Fruit fly (Drosophila melanogaster) whole organism, embryonic: ENCODE results near the gene CG9706.

Source experiments
- Blimp-1 ChIP-seq: fragments of 200-800 bp; sonication (Bioruptor generic); optimal IDR thresholded peaks from 3 replicates; lab custom pipeline; 2018; ENCODE audit warnings: missing biosample characterization, missing genetic modification characterization, mild to moderate bottlenecking, moderate library complexity, missing genetic modification reagents
- CG10431 ChIP-seq: fragments of 200-800 bp; sonication (Bioruptor generic); optimal IDR thresholded peaks from 3 replicates; lab custom pipeline; 2018; ENCODE audit warnings: missing biosample characterization, mild to moderate bottlenecking, missing genetic modification characterization
- CG10565 ChIP-seq: fragments of 200-800 bp; sonication (Bioruptor generic); optimal IDR thresholded peaks from 3 replicates; lab custom pipeline; 2016; ENCODE audit warnings: missing biosample characterization, mild to moderate bottlenecking, missing genetic modification characterization
- CG10959 ChIP-seq: fragments of 200-800 bp; sonication (Bioruptor generic); IDR thresholded peaks from 2 replicates; pipeline ENCODE4 v1.3.6; 2022; ENCODE audit warnings: missing biosample characterization, missing genetic modification characterization
- CG15269 ChIP-seq: fragments of 200-800 bp; sonication (Bioruptor generic); optimal IDR thresholded peaks from 2 replicates; lab custom pipeline; 2018; ENCODE audit warnings: missing biosample characterization, mild to moderate bottlenecking, missing genetic modification characterization, moderate library complexity
- CG17328 ChIP-seq: fragments of 200-800 bp; sonication (Bioruptor generic); IDR thresholded peaks from 2 replicates; pipeline ENCODE4 v1.3.6; 2022; ENCODE audit warnings: missing biosample characterization, missing genetic modification characterization
- CG17568 ChIP-seq: fragments of 200-800 bp; sonication (Bioruptor generic); optimal IDR thresholded peaks from 2 replicates; lab custom pipeline; 2018; ENCODE audit warnings: missing biosample characterization, mild to moderate bottlenecking, missing genetic modification characterization, moderate library complexity
- CG31365 ChIP-seq: fragments of 200-800 bp; sonication (Bioruptor generic); optimal IDR thresholded peaks from 2 replicates; lab custom pipeline; 2018; ENCODE audit warnings: missing biosample characterization, mild to moderate bottlenecking, missing genetic modification characterization
- CG33557 ChIP-seq: fragments of 200-800 bp; sonication (Bioruptor generic); optimal IDR thresholded peaks from 2 replicates; lab custom pipeline; 2019; ENCODE audit warnings: missing biosample characterization, mild to moderate bottlenecking, missing genetic modification characterization, moderate library complexity
- CG34422 ChIP-seq: fragments of 200-800 bp; sonication (Bioruptor generic); IDR thresholded peaks from 3 replicates; pipeline ENCODE4 v1.3.6; 2022; ENCODE audit warnings: missing biosample characterization, missing genetic modification characterization
- CG43689 ChIP-seq: fragments of 200-800 bp; sonication (Bioruptor generic); IDR thresholded peaks from 2 replicates; pipeline ENCODE4 v1.3.6; 2022; ENCODE audit warnings: missing biosample characterization, missing genetic modification characterization
- CG4617 ChIP-seq: fragments of 200-800 bp; sonication (Bioruptor generic); optimal IDR thresholded peaks from 3 replicates; lab custom pipeline; 2016; ENCODE audit warnings: missing biosample characterization, missing genetic modification characterization, borderline replicate concordance
- CG8089 ChIP-seq: fragments of 200-800 bp; sonication (Bioruptor generic); optimal IDR thresholded peaks from 3 replicates; lab custom pipeline; 2016; ENCODE audit warnings: missing biosample characterization, missing genetic modification characterization
- CG8765 ChIP-seq: fragments of 200-800 bp; sonication (Bioruptor generic); IDR thresholded peaks from 2 replicates; pipeline ENCODE4 v1.3.6; 2022; ENCODE audit warnings: missing biosample characterization, missing genetic modification characterization
- CTCF ChIP-seq: fragments of 200-800 bp; sonication (Bioruptor generic); optimal IDR thresholded peaks from 2 replicates; lab custom pipeline; 2017; ENCODE audit warnings: missing biosample characterization, mild to moderate bottlenecking, missing genetic modification characterization, moderate library complexity
- CkIIα-i1 ChIP-seq: fragments of 200-800 bp; sonication (Bioruptor generic); IDR thresholded peaks from 2 replicates; pipeline ENCODE4 v1.3.6; 2022; ENCODE audit warnings: missing biosample characterization, missing genetic modification characterization
- Dad ChIP-seq: fragments of 200-800 bp; sonication (Bioruptor generic); optimal IDR thresholded peaks from 3 replicates; lab custom pipeline; 2016; ENCODE audit warnings: missing biosample characterization, missing genetic modification characterization
- Eip74EF ChIP-seq, 2 experiments: fragments of 200-800 bp in 1 of 2; fragments of >200 bp in 1 of 2; sonication (Bioruptor generic) in 1 of 2; optimal IDR thresholded peaks; 2 replicates each; lab custom pipeline; 2017 to 2019; ENCODE audit warnings: missing biosample characterization in 2 of 2, missing genetic modification characterization in 2 of 2, mild to moderate bottlenecking in 1 of 2, moderate library complexity in 1 of 2
- Jarid2 ChIP-seq: fragments of 200-800 bp; sonication (Bioruptor generic); optimal IDR thresholded peaks from 3 replicates; lab custom pipeline; 2017; ENCODE audit warnings: mild to moderate bottlenecking, missing biosample characterization, missing genetic modification reagents, missing genetic modification characterization
- MTF-1 ChIP-seq: fragments of 200-800 bp; sonication (Bioruptor generic); optimal IDR thresholded peaks from 2 replicates; lab custom pipeline; 2018; ENCODE audit warnings: missing biosample characterization, mild to moderate bottlenecking, missing genetic modification characterization, borderline replicate concordance
- NK7.1 ChIP-seq: fragments of 200-800 bp; sonication (Bioruptor generic); optimal IDR thresholded peaks from 3 replicates; lab custom pipeline; 2016; ENCODE audit warnings: missing biosample characterization, missing genetic modification characterization
- Nf-YA ChIP-seq: fragments of 200-800 bp; sonication (Bioruptor generic); IDR thresholded peaks from 2 replicates; pipeline ENCODE4 v1.3.6; 2022; ENCODE audit warnings: missing biosample characterization, missing genetic modification characterization
- NfI ChIP-seq: fragments of 200-800 bp; sonication (Bioruptor generic); optimal IDR thresholded peaks from 3 replicates; lab custom pipeline; 2018; ENCODE audit warnings: missing biosample characterization, mild to moderate bottlenecking, missing genetic modification characterization, moderate library complexity
- Six4 ChIP-seq: fragments of 200-800 bp; sonication (Bioruptor generic); optimal IDR thresholded peaks from 2 replicates; lab custom pipeline; 2016; ENCODE audit warnings: missing biosample characterization, missing genetic modification characterization
- Sry-δ ChIP-seq: fragments of 200-800 bp; sonication (Bioruptor generic); optimal IDR thresholded peaks from 2 replicates; lab custom pipeline; 2016; ENCODE audit warnings: missing biosample characterization, missing genetic modification characterization
- YL-1 ChIP-seq: fragments of 200-800 bp; sonication (Bioruptor generic); optimal IDR thresholded peaks from 3 replicates; lab custom pipeline; 2017; ENCODE audit warnings: missing biosample characterization, mild to moderate bottlenecking, missing genetic modification characterization
- al ChIP-seq: fragments of 200-800 bp; sonication (Bioruptor generic); IDR thresholded peaks from 2 replicates; pipeline ENCODE4 v1.3.6; 2022; ENCODE audit warnings: missing biosample characterization, missing genetic modification characterization
- cad ChIP-seq: fragments of >200 bp; optimal IDR thresholded peaks from 2 replicates; lab custom pipeline; 2017; ENCODE audit warnings: missing biosample characterization, missing genetic modification characterization
- cwo ChIP-seq: fragments of 200-800 bp; sonication (Bioruptor generic); optimal IDR thresholded peaks from 3 replicates; lab custom pipeline; 2017; ENCODE audit warnings: missing biosample characterization, missing genetic modification characterization, mild to moderate bottlenecking, moderate library complexity, missing genetic modification reagents
- fu2 ChIP-seq: fragments of 200-800 bp; sonication (Bioruptor generic); optimal IDR thresholded peaks from 2 replicates; lab custom pipeline; 2016; ENCODE audit warnings: missing biosample characterization, missing genetic modification characterization
- gem ChIP-seq: fragments of 200-800 bp; sonication (Bioruptor generic); optimal IDR thresholded peaks from 2 replicates; lab custom pipeline; 2019; ENCODE audit warnings: missing biosample characterization, mild to moderate bottlenecking, missing genetic modification characterization, moderate library complexity
- grn ChIP-seq: fragments of 200-800 bp; sonication (Bioruptor generic); optimal IDR thresholded peaks from 3 replicates; lab custom pipeline; 2017; ENCODE audit warnings: missing biosample characterization, missing genetic modification characterization
- gro ChIP-seq: fragments of 200-800 bp; sonication (Bioruptor generic); optimal IDR thresholded peaks from 2 replicates; lab custom pipeline; 2016; ENCODE audit warnings: missing biosample characterization, missing genetic modification characterization
- kni ChIP-seq: fragments of 200-800 bp; sonication (Bioruptor generic); optimal IDR thresholded peaks from 3 replicates; lab custom pipeline; 2017; ENCODE audit warnings: mild to moderate bottlenecking, missing biosample characterization, missing genetic modification reagents, missing genetic modification characterization
- lab ChIP-seq: fragments of 200-800 bp; sonication (Bioruptor generic); optimal IDR thresholded peaks from 3 replicates; lab custom pipeline; 2017; ENCODE audit warnings: missing biosample characterization, missing genetic modification characterization, mild to moderate bottlenecking, moderate library complexity, missing genetic modification reagents
- lola ChIP-seq, 3 experiments: fragments of >200 bp in 2 of 3; fragments of 200-800 bp in 1 of 3; sonication (Bioruptor generic) in 1 of 3; optimal IDR thresholded peaks; 2 replicates each; lab custom pipeline; 2017 to 2019; ENCODE audit warnings: missing biosample characterization in 3 of 3, missing genetic modification characterization in 3 of 3, mild to moderate bottlenecking in 1 of 3, moderate library complexity in 1 of 3
- maf-S ChIP-seq: fragments of 200-800 bp; sonication (Bioruptor generic); optimal IDR thresholded peaks from 2 replicates; lab custom pipeline; 2016; ENCODE audit warnings: missing biosample characterization, missing genetic modification characterization
- onecut ChIP-seq: fragments of 200-800 bp; sonication (Bioruptor generic); IDR thresholded peaks from 2 replicates; pipeline ENCODE4 v1.3.6; 2022; ENCODE audit warnings: missing biosample characterization, missing genetic modification characterization
- p53 ChIP-seq: fragments of 200-800 bp; sonication (Bioruptor generic); optimal IDR thresholded peaks from 2 replicates; lab custom pipeline; 2016; ENCODE audit warnings: missing biosample characterization, missing genetic modification characterization
- phol ChIP-seq: fragments of 200-800 bp; sonication (Bioruptor generic); optimal IDR thresholded peaks from 3 replicates; lab custom pipeline; 2018; ENCODE audit warnings: missing biosample characterization, mild to moderate bottlenecking, missing genetic modification characterization, moderate library complexity
- repo ChIP-seq: fragments of 200-800 bp; sonication (Bioruptor generic); optimal IDR thresholded peaks from 2 replicates; lab custom pipeline; 2016; ENCODE audit warnings: missing biosample characterization, missing genetic modification characterization
- salm ChIP-seq: fragments of 200-800 bp; sonication (Bioruptor generic); optimal IDR thresholded peaks from 2 replicates; lab custom pipeline; 2018; ENCODE audit warnings: missing biosample characterization, mild to moderate bottlenecking, missing genetic modification characterization
- sens-2 ChIP-seq: fragments of 200-800 bp; sonication (Bioruptor generic); IDR thresholded peaks from 2 replicates; pipeline ENCODE4 v1.3.6; 2022; ENCODE audit warnings: missing biosample characterization, missing genetic modification characterization
- sima ChIP-seq: fragments of 200-800 bp; sonication (Bioruptor generic); optimal IDR thresholded peaks from 2 replicates; lab custom pipeline; 2016; ENCODE audit warnings: missing biosample characterization, missing genetic modification characterization
- sisA ChIP-seq: fragments of 200-800 bp; sonication (Bioruptor generic); IDR thresholded peaks from 2 replicates; pipeline ENCODE4 v1.3.6; 2022; ENCODE audit warnings: missing biosample characterization, missing genetic modification characterization
- sob ChIP-seq: fragments of 200-800 bp; sonication (Bioruptor generic); IDR thresholded peaks from 2 replicates; pipeline ENCODE4 v1.3.6; 2022; ENCODE audit warnings: missing biosample characterization, missing genetic modification characterization
- stc ChIP-seq: fragments of 200-800 bp; sonication (Bioruptor generic); IDR thresholded peaks from 2 replicates; pipeline ENCODE4 v1.3.6; 2022; ENCODE audit warnings: missing biosample characterization, missing genetic modification characterization
- tap ChIP-seq: fragments of 200-800 bp; optimal IDR thresholded peaks from 3 replicates; lab custom pipeline; 2019; ENCODE audit warnings: missing biosample characterization, mild to moderate bottlenecking, missing genetic modification characterization, moderate library complexity
- trem ChIP-seq: fragments of 200-800 bp; optimal IDR thresholded peaks from 3 replicates; lab custom pipeline; 2019; ENCODE audit warnings: missing biosample characterization, mild to moderate bottlenecking, missing genetic modification characterization, moderate library complexity
- z ChIP-seq: fragments of 200-800 bp; sonication (Bioruptor generic); IDR thresholded peaks from 3 replicates; pipeline ENCODE4 v1.3.6; 2022; ENCODE audit warnings: missing biosample characterization, missing genetic modification characterization

Gene CG9706

DNA sequence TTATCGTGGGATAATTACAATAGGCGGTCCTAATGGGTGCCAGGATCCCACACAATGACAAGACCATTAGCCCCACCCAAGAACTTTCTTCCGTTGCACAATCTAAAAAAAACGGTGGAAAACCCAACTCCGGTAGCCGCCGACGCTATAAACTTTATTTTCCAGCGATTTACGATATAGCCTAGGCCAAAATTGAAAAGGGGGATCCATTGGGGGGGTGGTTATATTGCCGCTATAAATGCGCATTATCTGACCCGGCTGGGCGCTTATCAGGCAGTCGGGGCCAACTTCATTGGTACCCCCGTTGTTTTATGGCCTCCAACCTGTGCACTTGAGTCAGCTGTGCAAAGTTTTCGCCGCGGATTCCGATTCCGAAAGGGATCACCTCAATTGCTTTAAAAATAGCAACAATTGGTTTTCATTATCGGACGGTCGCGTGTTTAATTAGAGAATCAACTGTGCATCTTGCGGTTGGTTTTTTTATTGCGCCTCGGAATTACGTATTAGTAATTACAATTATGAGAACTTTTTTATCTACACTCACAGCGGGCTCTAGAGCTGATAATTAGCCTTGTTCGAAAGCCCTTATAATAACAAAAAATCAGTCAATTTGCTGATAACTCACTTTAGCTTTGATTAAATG is 21.0 kb downstream of the CG9706 start (continued):
- TF ChIP-seq repo (no peak), CG33557 (GFP tag; lab: Kevin White, UChicago) (no peak), CG15269 (tag; lab: Kevin White, UChicago) (peak; percentile 40), maf-S (GFP tag; lab: Kevin White, UChicago) (no peak), CG8765 (no peak), Dad (GFP tag; lab: Kevin White, UChicago) (no peak), sima (GFP tag; lab: Kevin White, UChicago) (no peak), NfI (peak; percentile 38), phol (no peak), grn (GFP tag; lab: Kevin White, UChicago) (peak; percentile 27), gem (tag; lab: Kevin White, UChicago) (peak; percentile 6), CG31365 (tag; lab: Kevin White, UChicago) (peak; percentile 28), lab (GFP tag; lab: Kevin White, UChicago) (peak; percentile 72), CG43689 (GFP tag; lab: Robert Waterston, UW) (no peak), sob (GFP tag; lab: Robert Waterston, UW) (no peak), sens-2 (GFP tag; lab: Robert Waterston, UW) (peak; percentile 66; the same call in 1 of the 2 replicates), YL-1 (GFP tag; lab: Kevin White, UChicago) (no peak), CG4617 (no peak), Nf-YA (GFP tag; lab: Robert Waterston, UW) (peak; percentile 39; the same call in 1 of the 2 replicates), CTCF (GFP tag; lab: Kevin White, UChicago) (peak; percentile 57), NK7.1 (no peak), MTF-1 (GFP tag; lab: Kevin White, UChicago) (peak; percentile 68), CG10959 (GFP tag; lab: Robert Waterston, UW) (no peak), CkIIα-i1 (GFP tag; lab: Robert Waterston, UW) (no peak), z (GFP tag; lab: Robert Waterston, UW) (no peak), stc (GFP tag; lab: Robert Waterston, UW) (peak; percentile 31; the same call in 1 of the 2 replicates), cwo (peak; percentile 75), tap (tag; lab: Kevin White, UChicago) (peak; percentile 58), CG17568 (GFP tag; lab: Kevin White, UChicago) (peak; percentile 55), lola (GFP tag; optimal IDR thresholded peaks at IDR 0.05; lab: Kevin White, UChicago) (no peak), cad (peak; percentile 59), gro (peak; percentile 55), Jarid2 (GFP tag; lab: Kevin White, UChicago) (peak; percentile 45), al (GFP tag; lab: Robert Waterston, UW) (no peak), CG10565 (GFP tag; lab: Kevin White, UChicago) (no peak), fu2 (GFP tag; lab: Kevin White, UChicago) (no peak), CG10431 (peak; percentile 52), Blimp-1 (GFP tag; lab: Kevin White, UChicago) (peak; percentile 4), onecut (peak; percentile 48), Sry-δ (GFP tag; lab: Kevin White, UChicago) (no peak), CG34422 (peak; percentile 38; the same call in 1 of the 3 replicates), CG8089 (GFP tag; lab: Kevin White, UChicago) (no peak), CG17328 (GFP tag; lab: Robert Waterston, UW) (no peak), Six4 (GFP tag; lab: Kevin White, UChicago) (no peak), Eip74EF (GFP tag; optimal IDR thresholded peaks at IDR 0.05; lab: Kevin White, UChicago) (peak in 1 of 2 experiments; percentile 59), kni (peak; percentile 19), salm (tag; lab: Kevin White, UChicago) (peak; percentile 32), trem (tag; lab: Kevin White, UChicago) (peak; percentile 5), sisA (GFP tag; lab: Robert Waterston, UW) (no peak), p53 (no peak)
